Worm (Caenorhabditis elegans): ENCODE data around the gene K02A6.2.
A peak's percentile ranks its signal among the peaks of the same experiment; 100 is the strongest.

Gene K02A6.2

ce11 chrX:8238639-8239055, 13.8 kb upstream of the K02A6.2 start (continued):
- no peak for TF ChIP-seq hpl-2 (GFP tag; optimal IDR thresholded peaks at IDR 0.05)

- TF ChIP-seq ztf-4 (tag; optimal IDR thresholded peaks at IDR 0.05) = no peak
- peak in 1 of 2 experiments; percentile 43 for TF ChIP-seq lin-35 (GFP tag; optimal IDR thresholded peaks at IDR 0.05)
- TF ChIP-seq aha-1 (tag; optimal IDR thresholded peaks at IDR 0.05) = no peak
- TF ChIP-seq nhr-11 (tag; optimal IDR thresholded peaks at IDR 0.05) = no peak
- TF ChIP-seq elt-3 (tag; optimal IDR thresholded peaks at IDR 0.05) = peak in 1 of 6 experiments; percentile 25
Measured at ce11 chrX:8236515-8236914, 11.7 kb upstream of the K02A6.2 start.

ce11 chrX:8235994-8236393, 11.2 kb upstream of the K02A6.2 start, which contains the start of gene M60.4:
TSS of gene M60.4 (minus strand) at chrX:8236314.
- TF ChIP-seq lin-13 (GFP tag; optimal IDR thresholded peaks at IDR 0.05) (peak; percentile 65), dsc-1 (tag; optimal IDR thresholded peaks at IDR 0.05) (peak; percentile 57), ets-5 (GFP tag; IDR thresholded peaks at IDR 0.05) (no peak), dpl-1 (GFP tag; optimal IDR thresholded peaks at IDR 0.05) (peak; percentile 19 to 34 (median 27)), C34B4.2 (tag; optimal IDR thresholded peaks at IDR 0.05) (no peak), mep-1 (tag; optimal IDR thresholded peaks at IDR 0.05) (peak; percentile 60), isw-1 (GFP tag; IDR thresholded peaks at IDR 0.05) (no peak), ceh-82 (tag; optimal IDR thresholded peaks at IDR 0.05) (peak in 2 of 3 experiments; percentile 34 to 59), mef-2 (tag; optimal IDR thresholded peaks at IDR 0.05) (no peak), ceh-8 (GFP tag; optimal IDR thresholded peaks at IDR 0.05) (no peak), fkh-4 (tag; optimal IDR thresholded peaks at IDR 0.05; ENCODE audit: borderline replicate concordance) (no peak), swsn-7 (tag; optimal IDR thresholded peaks at IDR 0.05) (peak; percentile 43), nhr-85 (tag) (peak; percentile 98), lir-3 (tag; optimal IDR thresholded peaks at IDR 0.05; ENCODE audit: poor library complexity) (peak; percentile 61), nhr-237 (tag; optimal IDR thresholded peaks at IDR 0.05) (no peak), unc-62 (GFP tag; optimal IDR thresholded peaks at IDR 0.05) (no peak), xbp-1 (tag; optimal IDR thresholded peaks at IDR 0.05) (peak; percentile 40), ztf-4 (tag; optimal IDR thresholded peaks at IDR 0.05) (peak; percentile 7), tlp-1 (tag; optimal IDR thresholded peaks at IDR 0.05) (no peak), nhr-28 (tag; optimal IDR thresholded peaks at IDR 0.05) (no peak), egl-13 (tag; optimal IDR thresholded peaks at IDR 0.05) (no peak), jun-1 (tag; optimal IDR thresholded peaks at IDR 0.05) (no peak), skn-1 (tag; optimal IDR thresholded peaks at IDR 0.05) (peak; percentile 89), tbx-2 (tag; optimal IDR thresholded peaks at IDR 0.05) (peak; percentile 53), fkh-10 (GFP tag; optimal IDR thresholded peaks at IDR 0.05) (no peak), lin-35 (GFP tag; optimal IDR thresholded peaks at IDR 0.05) (peak; percentile 47 to 78), nhr-90 (tag; optimal IDR thresholded peaks at IDR 0.05; ENCODE audit: poor library complexity) (peak; percentile 80), nhr-20 (tag; optimal IDR thresholded peaks at IDR 0.05) (peak; percentile 92), mdl-1 (tag; optimal IDR thresholded peaks at IDR 0.05) (peak in 1 of 2 experiments; percentile 95), ztf-11 (tag; optimal IDR thresholded peaks at IDR 0.05) (no peak), snu-23 (GFP tag; optimal IDR thresholded peaks at IDR 0.05) (peak; percentile 90), efl-1 (optimal IDR thresholded peaks at IDR 0.05) (peak; percentile 13 to 38), efl-1 (GFP tag; optimal IDR thresholded peaks at IDR 0.05 in 1 of 2) (peak in 1 of 2 experiments; percentile 51), hlh-4 (tag; optimal IDR thresholded peaks at IDR 0.05) (no peak), rnt-1 (tag; optimal IDR thresholded peaks at IDR 0.05) (peak; percentile 78), nhr-71 (tag; optimal IDR thresholded peaks at IDR 0.05) (peak; percentile 94), aly-2 (tag; optimal IDR thresholded peaks at IDR 0.05) (no peak), lsy-2 (tag; optimal IDR thresholded peaks at IDR 0.05) (peak; percentile 41 to 61), C16A3.4 (tag; optimal IDR thresholded peaks at IDR 0.05) (peak; percentile 42), pag-3 (tag; optimal IDR thresholded peaks at IDR 0.05; ENCODE audit: borderline replicate concordance, insufficient read depth) (peak; percentile 47), aha-1 (tag; optimal IDR thresholded peaks at IDR 0.05) (no peak), F16B12.6 (tag; optimal IDR thresholded peaks at IDR 0.05) (no peak), vab-15 (tag; optimal IDR thresholded peaks at IDR 0.05) (peak; percentile 89), lin-14 (GFP tag; optimal IDR thresholded peaks at IDR 0.05) (peak; percentile 95), lin-39 (tag; optimal IDR thresholded peaks at IDR 0.05) (no peak), elt-3 (tag; optimal IDR thresholded peaks at IDR 0.05) (peak in 4 of 6 experiments; percentile 71 to 84 (median 77))

All from whole organism, L1 larva.